Worm (Caenorhabditis elegans): Measurements from ENCODE around the gene swsn-6.

swsn-6 gene

ce11 chrIV:5381334-5381733 is 13.5 kb upstream of the swsn-6 start, which contains the start of gene F41H10.2:
F41H10.2 (plus strand) TSS chrIV:5381634.
- no peak for TF ChIP-seq hnd-1 (tag; optimal IDR thresholded peaks at IDR 0.05)
- TF ChIP-seq tbx-11 (GFP tag; IDR thresholded peaks at IDR 0.05), result no peak
- TF ChIP-seq ceh-36 (tag; optimal IDR thresholded peaks at IDR 0.05), result no peak
- no peak for TF ChIP-seq tra-4 (tag; optimal IDR thresholded peaks at IDR 0.05)
- no peak for TF ChIP-seq aly-1 (tag; optimal IDR thresholded peaks at IDR 0.05)
- no peak for TF ChIP-seq hmg-4 (GFP tag; optimal IDR thresholded peaks at IDR 0.05)
- no peak for TF ChIP-seq scrt-1 (GFP tag; IDR thresholded peaks at IDR 0.05)
- no peak for TF ChIP-seq sea-1 (GFP tag; conservative IDR thresholded peaks at IDR 0.05)
- no peak for TF ChIP-seq hmbx-1 (tag; optimal IDR thresholded peaks at IDR 0.05)
- no peak for TF ChIP-seq ama-1 (optimal IDR thresholded peaks at IDR 0.05)
- no peak for TF ChIP-seq ceh-13 (GFP tag; optimal IDR thresholded peaks at IDR 0.05)
- no peak for TF ChIP-seq pes-1 (GFP tag; IDR thresholded peaks at IDR 0.05)
- no peak for TF ChIP-seq flt-1 (GFP tag; IDR thresholded peaks at IDR 0.05)
- TF ChIP-seq ets-7 (tag; optimal IDR thresholded peaks at IDR 0.05), result no peak
- no peak for TF ChIP-seq tbx-37 (GFP tag; conservative IDR thresholded peaks at IDR 0.05)
- no peak for TF ChIP-seq B0310.2 (tag; optimal IDR thresholded peaks at IDR 0.05)
- TF ChIP-seq F13C5.2 (tag; optimal IDR thresholded peaks at IDR 0.05), result no peak

- TF ChIP-seq aly-1 (tag; optimal IDR thresholded peaks at IDR 0.05), result no peak
- no peak for TF ChIP-seq B0310.2 (tag; optimal IDR thresholded peaks at IDR 0.05)
- TF ChIP-seq hmbx-1 (tag; optimal IDR thresholded peaks at IDR 0.05), result no peak
- TF ChIP-seq tbx-37 (GFP tag; conservative IDR thresholded peaks at IDR 0.05), result no peak
- no peak for TF ChIP-seq ama-1 (optimal IDR thresholded peaks at IDR 0.05)
- no peak for TF ChIP-seq ceh-36 (tag; optimal IDR thresholded peaks at IDR 0.05)
- no peak for TF ChIP-seq ets-7 (tag; optimal IDR thresholded peaks at IDR 0.05)
- no peak for TF ChIP-seq sea-1 (GFP tag; conservative IDR thresholded peaks at IDR 0.05)
- no peak for TF ChIP-seq hnd-1 (tag; optimal IDR thresholded peaks at IDR 0.05)
- no peak for TF ChIP-seq tra-4 (tag; optimal IDR thresholded peaks at IDR 0.05)
- TF ChIP-seq flt-1 (GFP tag; IDR thresholded peaks at IDR 0.05), result no peak
These were observed 12.2 kb upstream of the swsn-6 start, which contains the start of gene F41H10.1 for ce11 chrIV:5382609-5383008. F41H10.1 (plus strand) TSS chrIV:5382909.

ce11 chrIV:5385020-5385419 is 9.8 kb upstream of the swsn-6 start, which contains the start of gene F41H10.12:
F41H10.12 (plus strand) TSS chrIV:5385320.
- TF ChIP-seq ama-1 (optimal IDR thresholded peaks at IDR 0.05), result no peak

- TF ChIP-seq tbx-37 (GFP tag; conservative IDR thresholded peaks at IDR 0.05), result no peak
These were observed 6.3 kb upstream of the swsn-6 start, which contains the start of gene elo-6 for ce11 chrIV:5388477-5389065. elo-6 (minus strand) TSS chrIV:5388559.

ce11 chrIV:5389951-5390350 is 4.9 kb upstream of the swsn-6 start:
- no peak for TF ChIP-seq ama-1 (optimal IDR thresholded peaks at IDR 0.05)

ce11 chrIV:5391507-5392057 is 3.3 kb upstream of the swsn-6 start, which contains the start of the genes htp-1 and ZK616.5:
htp-1 (minus strand) TSS chrIV:5391557.
ZK616.5 (plus strand) TSS chrIV:5391929.
- TF ChIP-seq hmbx-1 (tag; optimal IDR thresholded peaks at IDR 0.05) (no peak), tbx-37 (GFP tag; conservative IDR thresholded peaks at IDR 0.05) (no peak), hmg-4 (GFP tag; optimal IDR thresholded peaks at IDR 0.05) (no peak), aly-1 (tag; optimal IDR thresholded peaks at IDR 0.05) (no peak), pes-1 (GFP tag; IDR thresholded peaks at IDR 0.05) (no peak), ets-7 (tag; optimal IDR thresholded peaks at IDR 0.05) (no peak), ama-1 (optimal IDR thresholded peaks at IDR 0.05) (no peak), flt-1 (GFP tag; IDR thresholded peaks at IDR 0.05) (no peak), tra-4 (tag; optimal IDR thresholded peaks at IDR 0.05) (no peak), scrt-1 (GFP tag; IDR thresholded peaks at IDR 0.05) (no peak), B0310.2 (tag; optimal IDR thresholded peaks at IDR 0.05) (no peak), ceh-13 (GFP tag; optimal IDR thresholded peaks at IDR 0.05) (no peak), F13C5.2 (tag; optimal IDR thresholded peaks at IDR 0.05) (no peak), tbx-11 (GFP tag; IDR thresholded peaks at IDR 0.05) (no peak), ceh-36 (tag; optimal IDR thresholded peaks at IDR 0.05) (no peak), sea-1 (GFP tag; conservative IDR thresholded peaks at IDR 0.05) (no peak)

ce11 chrIV:5393566-5393965 is 1.3 kb upstream of the swsn-6 start:
- no peak for TF ChIP-seq flt-1 (GFP tag; IDR thresholded peaks at IDR 0.05)
- no peak for TF ChIP-seq tbx-37 (GFP tag; conservative IDR thresholded peaks at IDR 0.05)

ce11 chrIV:5396769-5397168 is 1.9 kb downstream of the swsn-6 start, which contains the start of gene ZK616.3:
ZK616.3 (plus strand) TSS chrIV:5397069.
- TF ChIP-seq tra-4 (tag; optimal IDR thresholded peaks at IDR 0.05) (no peak), hnd-1 (tag; optimal IDR thresholded peaks at IDR 0.05) (no peak), tbx-37 (GFP tag; conservative IDR thresholded peaks at IDR 0.05) (no peak), hmg-4 (GFP tag; optimal IDR thresholded peaks at IDR 0.05) (no peak), ama-1 (optimal IDR thresholded peaks at IDR 0.05) (no peak), B0310.2 (tag; optimal IDR thresholded peaks at IDR 0.05) (no peak), aly-1 (tag; optimal IDR thresholded peaks at IDR 0.05) (no peak), ceh-13 (GFP tag; optimal IDR thresholded peaks at IDR 0.05) (no peak), hmbx-1 (tag; optimal IDR thresholded peaks at IDR 0.05) (no peak), flt-1 (GFP tag; IDR thresholded peaks at IDR 0.05) (no peak), ceh-36 (tag; optimal IDR thresholded peaks at IDR 0.05) (no peak), scrt-1 (GFP tag; IDR thresholded peaks at IDR 0.05) (no peak), ets-7 (tag; optimal IDR thresholded peaks at IDR 0.05) (no peak)

Measured in whole organism, early embryonic.